Fruit fly (Drosophila melanogaster) whole organism, embryonic: ENCODE results near the gene ETHR.
A peak's percentile ranks its signal among the peaks of the same experiment; 100 is the strongest.

Experiments
- CG10565 ChIP-seq: fragments of 200-800 bp; sonication (Bioruptor generic); optimal IDR thresholded peaks from 3 replicates; lab custom pipeline; 2016; ENCODE audit warnings: missing biosample characterization, mild to moderate bottlenecking, missing genetic modification characterization
- CG10959 ChIP-seq: fragments of 200-800 bp; sonication (Bioruptor generic); IDR thresholded peaks from 2 replicates; pipeline ENCODE4 v1.3.6; 2022; ENCODE audit warnings: missing biosample characterization, missing genetic modification characterization
- CG10979 ChIP-seq: fragments of 200-800 bp; sonication (Bioruptor generic); optimal IDR thresholded peaks from 2 replicates; lab custom pipeline; 2018; ENCODE audit warnings: missing biosample characterization, mild to moderate bottlenecking, missing genetic modification characterization, moderate library complexity
- CG13424 ChIP-seq: fragments of 200-800 bp; sonication (Bioruptor generic); optimal IDR thresholded peaks from 2 replicates; lab custom pipeline; 2019; ENCODE audit warnings: missing biosample characterization, mild to moderate bottlenecking, missing genetic modification characterization, moderate library complexity
- CG14050 ChIP-seq: fragments of 200-800 bp; sonication (Bioruptor generic); IDR thresholded peaks from 3 replicates; pipeline ENCODE4 v1.3.6; 2022; ENCODE audit warnings: missing biosample characterization, missing genetic modification characterization
- CG14965 ChIP-seq: fragments of 200-800 bp; sonication (Bioruptor generic); optimal IDR thresholded peaks from 2 replicates; lab custom pipeline; 2016; ENCODE audit warnings: missing biosample characterization, missing genetic modification characterization, borderline replicate concordance
- CG15479 ChIP-seq: fragments of 200-800 bp; sonication (Bioruptor generic); optimal IDR thresholded peaks from 3 replicates; lab custom pipeline; 2019; ENCODE audit warnings: missing biosample characterization, mild to moderate bottlenecking, missing genetic modification characterization, moderate library complexity
- CG1792 ChIP-seq: fragments of 200-800 bp; sonication (Bioruptor generic); optimal IDR thresholded peaks from 2 replicates; lab custom pipeline; 2016; ENCODE audit warnings: missing biosample characterization, missing genetic modification characterization
- CG18599 ChIP-seq: fragments of 200-800 bp; sonication (Bioruptor generic); optimal IDR thresholded peaks from 3 replicates; lab custom pipeline; 2017; ENCODE audit warnings: missing biosample characterization, missing genetic modification characterization, mild to moderate bottlenecking, moderate library complexity, missing genetic modification reagents
- CG2712 ChIP-seq: fragments of 200-800 bp; optimal IDR thresholded peaks from 3 replicates; lab custom pipeline; 2019; ENCODE audit warnings: missing biosample characterization, mild to moderate bottlenecking, missing genetic modification characterization, moderate library complexity
- CG2889 ChIP-seq: fragments of 200-800 bp; sonication (Bioruptor generic); IDR thresholded peaks from 3 replicates; pipeline ENCODE4 v1.3.6; 2022; ENCODE audit warnings: missing biosample characterization, missing genetic modification characterization
- CG34376 ChIP-seq: fragments of 200-800 bp; sonication (Bioruptor generic); optimal IDR thresholded peaks from 2 replicates; lab custom pipeline; 2018; ENCODE audit warnings: missing biosample characterization, mild to moderate bottlenecking, missing genetic modification characterization
- CG4820 ChIP-seq: fragments of 200-800 bp; sonication (Bioruptor generic); optimal IDR thresholded peaks from 3 replicates; lab custom pipeline; 2016; ENCODE audit warnings: missing biosample characterization, missing genetic modification characterization
- CG6854 ChIP-seq: fragments of 200-800 bp; sonication (Bioruptor generic); optimal IDR thresholded peaks from 3 replicates; lab custom pipeline; 2017; ENCODE audit warnings: missing biosample characterization, mild to moderate bottlenecking, missing genetic modification characterization
- CG7372 ChIP-seq: fragments of 200-800 bp; sonication (Bioruptor generic); IDR thresholded peaks from 2 replicates; pipeline ENCODE4 v1.3.6; 2022; ENCODE audit warnings: missing biosample characterization, missing genetic modification characterization
- CG8765 ChIP-seq: fragments of 200-800 bp; sonication (Bioruptor generic); IDR thresholded peaks from 2 replicates; pipeline ENCODE4 v1.3.6; 2022; ENCODE audit warnings: missing biosample characterization, missing genetic modification characterization
- Dbx ChIP-seq: fragments of 200-800 bp; sonication (Bioruptor generic); IDR thresholded peaks from 3 replicates; pipeline ENCODE4 v1.3.6; 2022; ENCODE audit warnings: missing biosample characterization, missing genetic modification characterization
- Dp ChIP-seq: fragments of 200-800 bp; sonication (Bioruptor generic); optimal IDR thresholded peaks from 2 replicates; lab custom pipeline; 2018; ENCODE audit warnings: missing biosample characterization, mild to moderate bottlenecking, missing genetic modification characterization, moderate library complexity
- Fer3 ChIP-seq: fragments of 200-800 bp; sonication (Bioruptor generic); optimal IDR thresholded peaks from 2 replicates; lab custom pipeline; 2018; ENCODE audit warnings: missing biosample characterization, mild to moderate bottlenecking, missing genetic modification characterization, moderate library complexity
- Gsc ChIP-seq: fragments of 200-800 bp; sonication (Bioruptor generic); IDR thresholded peaks from 2 replicates; pipeline ENCODE4 v1.3.6; 2022; ENCODE audit warnings: missing biosample characterization, missing genetic modification characterization
- Hey ChIP-seq: fragments of 200-800 bp; sonication (Bioruptor generic); optimal IDR thresholded peaks from 3 replicates; lab custom pipeline; 2018; ENCODE audit warnings: missing biosample characterization, mild to moderate bottlenecking, missing genetic modification characterization
- Hr39 ChIP-seq: fragments of >200 bp; optimal IDR thresholded peaks from 2 replicates; lab custom pipeline; 2017
- Mad ChIP-seq: fragments of 200-800 bp; sonication (Bioruptor generic); optimal IDR thresholded peaks from 2 replicates; lab custom pipeline; 2016; ENCODE audit warnings: missing biosample characterization, missing genetic modification characterization
- Rx ChIP-seq: fragments of 200-800 bp; sonication (Bioruptor generic); IDR thresholded peaks from 2 replicates; pipeline ENCODE4 v1.3.6; 2022; ENCODE audit warnings: missing biosample characterization, missing genetic modification characterization
- Stat92E ChIP-seq, 3 experiments: fragments of >200 bp in 2 of 3; fragments of 200-800 bp in 1 of 3; sonication (Bioruptor generic) in 1 of 3; optimal IDR thresholded peaks; 2 replicates each; lab custom pipeline; 2017 to 2019; ENCODE audit warnings: missing biosample characterization in 3 of 3, missing genetic modification characterization in 3 of 3, mild to moderate bottlenecking in 1 of 3, moderate library complexity in 1 of 3
- bab2 ChIP-seq: fragments of 200-800 bp; sonication (Bioruptor generic); optimal IDR thresholded peaks from 2 replicates; lab custom pipeline; 2016; ENCODE audit warnings: missing biosample characterization, missing genetic modification characterization
- bigmax ChIP-seq: fragments of 200-800 bp; sonication (Bioruptor generic); optimal IDR thresholded peaks from 2 replicates; lab custom pipeline; 2018; ENCODE audit warnings: missing biosample characterization, mild to moderate bottlenecking, missing genetic modification characterization
- cas ChIP-seq: fragments of 200-800 bp; sonication (Bioruptor generic); IDR thresholded peaks from 2 replicates; pipeline ENCODE4 v1.3.6; 2022; ENCODE audit warnings: missing biosample characterization, missing genetic modification characterization
- chm ChIP-seq: fragments of 200-800 bp; sonication (Bioruptor generic); IDR thresholded peaks from 2 replicates; pipeline ENCODE4 v1.3.6; 2022; ENCODE audit warnings: missing biosample characterization, missing genetic modification characterization
- dan ChIP-seq: fragments of 200-800 bp; sonication (Bioruptor generic); IDR thresholded peaks from 2 replicates; pipeline ENCODE4 v1.3.6; 2022; ENCODE audit warnings: missing biosample characterization, missing genetic modification characterization
- danr ChIP-seq: fragments of 200-800 bp; sonication (Bioruptor generic); IDR thresholded peaks from 2 replicates; pipeline ENCODE4 v1.3.6; 2022; ENCODE audit warnings: missing biosample characterization, missing genetic modification characterization
- esg ChIP-seq: fragments of 200-800 bp; sonication (Bioruptor generic); conservative IDR thresholded peaks from 2 replicates; pipeline ENCODE4 v1.3.6; 2022; ENCODE audit warnings: missing biosample characterization, missing genetic modification characterization
- fd64A ChIP-seq: fragments of 200-800 bp; sonication (Bioruptor generic); optimal IDR thresholded peaks from 3 replicates; lab custom pipeline; 2018; ENCODE audit warnings: missing biosample characterization, mild to moderate bottlenecking, missing genetic modification characterization
- gcm ChIP-seq: fragments of 200-800 bp; sonication (Bioruptor generic); optimal IDR thresholded peaks from 2 replicates; lab custom pipeline; 2019; ENCODE audit warnings: missing biosample characterization, mild to moderate bottlenecking, missing genetic modification characterization, moderate library complexity
- gem ChIP-seq: fragments of 200-800 bp; sonication (Bioruptor generic); optimal IDR thresholded peaks from 2 replicates; lab custom pipeline; 2019; ENCODE audit warnings: missing biosample characterization, mild to moderate bottlenecking, missing genetic modification characterization, moderate library complexity
- ken ChIP-seq: fragments of 200-800 bp; sonication (Bioruptor generic); IDR thresholded peaks from 3 replicates; pipeline ENCODE4 v1.3.6; 2022; ENCODE audit warnings: missing biosample characterization, missing genetic modification characterization
- kni ChIP-seq: fragments of 200-800 bp; sonication (Bioruptor generic); optimal IDR thresholded peaks from 3 replicates; lab custom pipeline; 2017; ENCODE audit warnings: mild to moderate bottlenecking, missing biosample characterization, missing genetic modification reagents, missing genetic modification characterization
- mam ChIP-seq: fragments of 200-800 bp; sonication (Bioruptor generic); optimal IDR thresholded peaks from 3 replicates; lab custom pipeline; 2016; ENCODE audit warnings: missing biosample characterization, missing genetic modification characterization
- odd ChIP-seq: fragments of 200-800 bp; sonication (Bioruptor generic); optimal IDR thresholded peaks from 2 replicates; lab custom pipeline; 2017; ENCODE audit warnings: missing biosample characterization, mild to moderate bottlenecking, missing genetic modification characterization
- pzg ChIP-seq: fragments of 200-800 bp; sonication (Bioruptor generic); optimal IDR thresholded peaks from 3 replicates; lab custom pipeline; 2018; ENCODE audit warnings: missing biosample characterization, mild to moderate bottlenecking, missing genetic modification characterization, moderate library complexity
- sd ChIP-seq: fragments of 200-800 bp; sonication (Bioruptor generic); optimal IDR thresholded peaks from 3 replicates; lab custom pipeline; 2018; ENCODE audit warnings: missing biosample characterization, mild to moderate bottlenecking, missing genetic modification characterization, moderate library complexity
- sens ChIP-seq: fragments of 200-800 bp; sonication (Bioruptor generic); peaks from one replicate; lab custom pipeline; 2016; ENCODE audit warnings: missing biosample characterization, missing genetic modification characterization
- sens-2 ChIP-seq: fragments of 200-800 bp; sonication (Bioruptor generic); IDR thresholded peaks from 2 replicates; pipeline ENCODE4 v1.3.6; 2022; ENCODE audit warnings: missing biosample characterization, missing genetic modification characterization
- tgo ChIP-seq: fragments of 200-800 bp; sonication (Bioruptor generic); IDR thresholded peaks from 3 replicates; pipeline ENCODE4 v1.3.6; 2022; ENCODE audit warnings: missing biosample characterization, missing genetic modification characterization
- tin ChIP-seq: fragments of 200-800 bp; sonication (Bioruptor generic); optimal IDR thresholded peaks from 3 replicates; lab custom pipeline; 2016; ENCODE audit warnings: missing biosample characterization, missing genetic modification characterization
- tio ChIP-seq: fragments of 200-800 bp; sonication (Bioruptor generic); optimal IDR thresholded peaks from 2 replicates; lab custom pipeline; 2017; ENCODE audit warnings: missing biosample characterization, missing genetic modification characterization, inconsistent platforms
- toy ChIP-seq: fragments of 200-800 bp; sonication (Bioruptor generic); IDR thresholded peaks from 2 replicates; pipeline ENCODE4 v1.3.6; 2022; ENCODE audit warnings: missing biosample characterization, missing genetic modification characterization
- unpg ChIP-seq: fragments of 200-800 bp; sonication (Bioruptor generic); optimal IDR thresholded peaks from 3 replicates; lab custom pipeline; 2018; ENCODE audit warnings: missing biosample characterization, mild to moderate bottlenecking, missing genetic modification characterization, moderate library complexity
- usp ChIP-seq: fragments of >200 bp; optimal IDR thresholded peaks from 2 replicates; lab custom pipeline; 2017; ENCODE audit warnings: missing biosample characterization, missing genetic modification characterization
- vfl ChIP-seq: fragments of 200-800 bp; sonication (Bioruptor generic); optimal IDR thresholded peaks from 2 replicates; lab custom pipeline; 2016; ENCODE audit warnings: missing biosample characterization, missing genetic modification characterization

The ETHR gene

DNA sequence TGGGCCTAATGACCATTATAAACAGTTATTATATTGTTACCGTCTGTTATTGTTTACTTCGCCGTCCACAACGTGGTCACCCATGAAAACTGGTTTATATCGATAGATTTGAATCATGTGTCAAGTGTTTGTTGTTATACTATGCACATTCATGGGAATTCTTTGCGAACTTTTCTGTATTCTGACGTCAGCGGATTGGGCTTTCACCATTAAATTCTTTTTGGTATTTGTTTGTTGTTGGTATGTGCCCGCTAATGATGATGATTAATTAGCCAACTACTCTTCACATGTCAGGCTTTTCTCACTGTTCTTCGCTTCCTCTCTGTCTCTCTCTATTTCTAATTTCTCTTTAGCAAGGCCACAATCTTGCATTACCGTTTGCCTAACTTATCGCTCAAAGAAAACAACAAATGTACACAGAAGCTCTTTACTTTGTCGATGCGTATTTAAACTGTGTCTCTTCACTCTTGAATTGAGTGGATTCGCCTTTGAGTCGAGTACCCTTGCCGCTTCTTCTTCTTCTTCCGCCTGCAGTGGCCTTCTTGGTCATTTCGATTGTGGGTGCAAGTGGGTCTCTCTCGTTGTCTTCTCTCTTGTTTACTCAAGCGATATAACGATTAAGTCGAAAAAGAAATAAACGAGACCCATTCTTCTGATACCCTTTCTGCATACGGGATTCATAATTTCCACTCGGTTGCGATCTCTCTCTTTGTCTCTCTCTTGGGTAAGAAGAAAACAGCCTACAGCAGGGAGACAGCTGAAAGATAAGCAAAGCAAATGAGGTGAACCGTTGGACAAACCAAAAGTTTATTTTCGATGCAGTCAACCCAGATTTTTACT, 42.9 kb upstream of the ETHR start (continued):
- TF ChIP-seq CG2712: peak; percentile 64
- no peak for TF ChIP-seq bigmax (GFP tag; lab: Kevin White, UChicago)
- peak; percentile 59 for TF ChIP-seq Fer3 (tag; lab: Kevin White, UChicago)
- no peak; the same call in 2 of the 3 replicates for TF ChIP-seq CG14050 (GFP tag; lab: Robert Waterston, UW)
- TF ChIP-seq CG18599 (GFP tag; lab: Kevin White, UChicago): peak; percentile 46
- no peak for TF ChIP-seq gem
- TF ChIP-seq tgo (GFP tag; lab: Robert Waterston, UW): no peak
- peak; percentile 67 for TF ChIP-seq unpg (GFP tag; lab: Kevin White, UChicago)
- peak; percentile 74 for TF ChIP-seq CG34376
- TF ChIP-seq CG2889 (GFP tag; lab: Robert Waterston, UW): no peak
- no peak for TF ChIP-seq Mad
- no peak for TF ChIP-seq esg (GFP tag; lab: Robert Waterston, UW)
- peak; percentile 84 for TF ChIP-seq chm (GFP tag; lab: Robert Waterston, UW)
- TF ChIP-seq odd (GFP tag; lab: Kevin White, UChicago): peak; percentile 84
- no peak for TF ChIP-seq bab2 (GFP tag; lab: Kevin White, UChicago)
- TF ChIP-seq usp: no peak
- TF ChIP-seq Stat92E (GFP tag; optimal IDR thresholded peaks at IDR 0.05; lab: Kevin White, UChicago): no peak
- TF ChIP-seq CG6854 (GFP tag; lab: Kevin White, UChicago): peak; percentile 58
- no peak for TF ChIP-seq pzg (GFP tag; lab: Kevin White, UChicago)
- peak; percentile 2 for TF ChIP-seq CG15479
- no peak for TF ChIP-seq sens
- TF ChIP-seq gcm: peak; percentile 88
- no peak for TF ChIP-seq toy (GFP tag; lab: Robert Waterston, UW)
- TF ChIP-seq Gsc (GFP tag; lab: Robert Waterston, UW): no peak
- TF ChIP-seq Hr39 (lab: Kevin White, UChicago): no peak
- TF ChIP-seq mam: no peak
- no peak for TF ChIP-seq CG10565
- no peak for TF ChIP-seq CG1792 (GFP tag; lab: Kevin White, UChicago)
- peak; percentile 65 for TF ChIP-seq CG13424 (tag; lab: Kevin White, UChicago)
- no peak for TF ChIP-seq CG14965 (GFP tag; lab: Kevin White, UChicago)
- TF ChIP-seq CG8765 (GFP tag; lab: Robert Waterston, UW): no peak
- peak; percentile 53 for TF ChIP-seq Hey
- TF ChIP-seq Dp: no peak
- peak; percentile 96 for TF ChIP-seq fd64A (GFP tag; lab: Kevin White, UChicago)
- no peak for TF ChIP-seq Rx (GFP tag; lab: Robert Waterston, UW)
- no peak for TF ChIP-seq vfl (GFP tag; lab: Kevin White, UChicago)
- no peak for TF ChIP-seq dan (GFP tag; lab: Robert Waterston, UW)
- peak; percentile 99 for TF ChIP-seq kni (GFP tag; lab: Kevin White, UChicago)
- TF ChIP-seq ken (GFP tag; lab: Robert Waterston, UW): peak; percentile 57; the same call in 2 of the 3 replicates
- peak; percentile 10; the same call in 1 of the 2 replicates for TF ChIP-seq danr (GFP tag; lab: Robert Waterston, UW)
- no peak for TF ChIP-seq CG10979 (tag; lab: Kevin White, UChicago)
- peak; percentile 40; the same call in 1 of the 2 replicates for TF ChIP-seq sens-2 (GFP tag; lab: Robert Waterston, UW)
- TF ChIP-seq CG7372 (GFP tag; lab: Robert Waterston, UW): no peak
- TF ChIP-seq tio (GFP tag; lab: Kevin White, UChicago): no peak
- no peak for TF ChIP-seq cas (GFP tag; lab: Robert Waterston, UW)
- TF ChIP-seq CG4820: no peak
- peak; percentile 94 for TF ChIP-seq sd (tag; lab: Kevin White, UChicago)
- TF ChIP-seq Dbx: no peak
- no peak for TF ChIP-seq CG10959 (GFP tag; lab: Robert Waterston, UW)
- TF ChIP-seq tin (GFP tag; lab: Kevin White, UChicago): no peak
